Worm (Caenorhabditis elegans) whole organism, L4/young adult: ENCODE results near the gene C05A9.2.

Source experiments
- dao-5 ChIP-seq: sonication (generic microtip); optimal IDR thresholded peaks from 2 replicates; lab custom pipeline; 2016; ENCODE audit warnings: missing genotype, missing genetic modification characterization, moderate library complexity, missing compliant biosample characterization
- him-1 ChIP-seq: sonication (generic microtip); optimal IDR thresholded peaks from 2 replicates; lab custom pipeline; 2016; ENCODE audit warnings: missing genotype, missing genetic modification reagents, missing genetic modification characterization, missing compliant biosample characterization

- TF ChIP-seq him-1: no peak
- no peak for TF ChIP-seq dao-5
Observed at ce11 chrX:10870137-10870536, 25.7 kb upstream of the C05A9.2 start, which contains the start of gene pgp-7.
